Worm (Caenorhabditis elegans) whole organism, L4/young adult: ENCODE data around the gene Y75B12B.13.

Source experiments
- W03F9.2 ChIP-seq: fragments of 150-350 bp; optimal IDR thresholded peaks from 2 replicates; lab custom pipeline; 2014; ENCODE audit warnings: missing biosample characterization, missing genetic modification characterization
- dao-5 ChIP-seq: sonication (generic microtip); optimal IDR thresholded peaks from 2 replicates; lab custom pipeline; 2016; ENCODE audit warnings: missing genotype, missing genetic modification characterization, moderate library complexity, missing compliant biosample characterization
- him-1 ChIP-seq: sonication (generic microtip); optimal IDR thresholded peaks from 2 replicates; lab custom pipeline; 2016; ENCODE audit warnings: missing genotype, missing genetic modification reagents, missing genetic modification characterization, missing compliant biosample characterization

- TF ChIP-seq W03F9.2 (tag; lab: Kevin White, UChicago) (no peak), dao-5 (no peak), him-1 (tag; lab: Kevin White, UChicago) (no peak)
These were observed 37.3 kb downstream of the Y75B12B.13 start for ce11 chrV:15156504-15156903.
